Fruit fly (Drosophila melanogaster) whole organism, larva: Measurements from ENCODE around the gene TwdlH.

Source experiments
- noc ChIP-seq: fragments of 200-800 bp; sonication (Bioruptor generic); optimal IDR thresholded peaks from 3 replicates; lab custom pipeline; 2019; ENCODE audit warnings: missing biosample characterization, mild to moderate bottlenecking, missing genetic modification characterization, moderate library complexity

The TwdlH gene

dm6 chr3R:26654594-26654993, 21.1 kb downstream of the TwdlH start:
- TF ChIP-seq noc (tag; lab: Kevin White, UChicago) = no peak

- TF ChIP-seq noc (tag; lab: Kevin White, UChicago) = no peak
Observed at dm6 chr3R:26655416-26655945, 21.9 kb downstream of the TwdlH start.

- no peak for TF ChIP-seq noc (tag; lab: Kevin White, UChicago)
Observed at dm6 chr3R:26656140-26656539, 22.6 kb downstream of the TwdlH start, which contains the start of gene Tb. TSS of gene Tb (plus strand) at chr3R:26656440.

- TF ChIP-seq noc (tag; lab: Kevin White, UChicago) = no peak
Observed at dm6 chr3R:26670277-26670676, 36.7 kb downstream of the TwdlH start.

dm6 chr3R:26671525-26672132, 38.1 kb downstream of the TwdlH start:
- no peak for TF ChIP-seq noc (tag; lab: Kevin White, UChicago)

dm6 chr3R:26681947-26682346, 48.4 kb downstream of the TwdlH start, which contains the start of gene beat-VII:
TSS of gene beat-VII (minus strand) at chr3R:26681966.
- no peak for TF ChIP-seq noc (tag; lab: Kevin White, UChicago)
